Fruit fly (Drosophila melanogaster) whole organism, embryonic: ENCODE results near the gene Rpp30.

Experiments
- Awh ChIP-seq: fragments of 200-800 bp; sonication (Bioruptor generic); IDR thresholded peaks from 2 replicates; pipeline ENCODE4, ENCODE4 v1.3.6; 2022; ENCODE audit warnings: missing biosample characterization, missing genetic modification characterization
- BEAF-32 ChIP-seq: fragments of 200-800 bp; sonication (Bioruptor generic); optimal IDR thresholded peaks from 3 replicates; lab custom pipeline; 2017; ENCODE audit warnings: missing biosample characterization, missing genetic modification characterization, mild to moderate bottlenecking, moderate library complexity, missing genetic modification reagents
- CG10209 ChIP-seq: fragments of 200-800 bp; sonication (Bioruptor generic); optimal IDR thresholded peaks from 3 replicates; lab custom pipeline; 2017; ENCODE audit warnings: missing biosample characterization, mild to moderate bottlenecking, missing genetic modification characterization, missing genetic modification reagents
- CG10462 ChIP-seq: fragments of 200-800 bp; sonication (Bioruptor generic); optimal IDR thresholded peaks from 2 replicates; lab custom pipeline; 2016; ENCODE audit warnings: missing biosample characterization, missing genetic modification characterization
- CG11504 ChIP-seq: fragments of 200-800 bp; sonication (Bioruptor generic); optimal IDR thresholded peaks from 3 replicates; lab custom pipeline; 2019; ENCODE audit warnings: missing biosample characterization, mild to moderate bottlenecking, missing genetic modification characterization, moderate library complexity
- CG12659 ChIP-seq: fragments of 200-800 bp; sonication (Bioruptor generic); optimal IDR thresholded peaks from 3 replicates; lab custom pipeline; 2017; ENCODE audit warnings: mild to moderate bottlenecking, missing biosample characterization, missing genetic modification reagents, missing genetic modification characterization
- CG14710 ChIP-seq: fragments of 200-800 bp; sonication (Bioruptor generic); optimal IDR thresholded peaks from 3 replicates; lab custom pipeline; 2019; ENCODE audit warnings: missing biosample characterization, mild to moderate bottlenecking, missing genetic modification characterization, moderate library complexity
- CG15696 ChIP-seq: fragments of 200-800 bp; sonication (Bioruptor generic); optimal IDR thresholded peaks from 2 replicates; lab custom pipeline; 2019; ENCODE audit warnings: missing biosample characterization, mild to moderate bottlenecking, missing genetic modification characterization, moderate library complexity
- CG16779 ChIP-seq: fragments of 200-800 bp; sonication (Bioruptor generic); IDR thresholded peaks from 2 replicates; pipeline ENCODE4 v1.3.6; 2022; ENCODE audit warnings: missing biosample characterization, missing genetic modification characterization
- CG16815 ChIP-seq: fragments of 200-800 bp; sonication (Bioruptor generic); optimal IDR thresholded peaks from 3 replicates; lab custom pipeline; 2017; ENCODE audit warnings: missing biosample characterization, mild to moderate bottlenecking, missing genetic modification characterization
- CG31224 ChIP-seq: fragments of 200-800 bp; sonication (Bioruptor generic); IDR thresholded peaks from 2 replicates; pipeline ENCODE4 v1.3.6; 2022; ENCODE audit warnings: missing biosample characterization, missing genetic modification characterization
- CG34422 ChIP-seq: fragments of 200-800 bp; sonication (Bioruptor generic); IDR thresholded peaks from 3 replicates; pipeline ENCODE4 v1.3.6; 2022; ENCODE audit warnings: missing biosample characterization, missing genetic modification characterization
- CG3726 ChIP-seq: fragments of 200-800 bp; sonication (Bioruptor generic); IDR thresholded peaks from 3 replicates; pipeline ENCODE4, ENCODE4 v1.3.6; 2022; ENCODE audit warnings: missing biosample characterization, missing genetic modification characterization
- CG3847 ChIP-seq: fragments of 200-800 bp; sonication (Bioruptor generic); IDR thresholded peaks from 2 replicates; pipeline ENCODE4 v1.3.6; 2022; ENCODE audit warnings: missing biosample characterization, missing genetic modification characterization
- CG6854 ChIP-seq: fragments of 200-800 bp; sonication (Bioruptor generic); optimal IDR thresholded peaks from 3 replicates; lab custom pipeline; 2017; ENCODE audit warnings: missing biosample characterization, mild to moderate bottlenecking, missing genetic modification characterization
- CG9437 ChIP-seq: fragments of 200-800 bp; sonication (Bioruptor generic); optimal IDR thresholded peaks from 2 replicates; lab custom pipeline; 2018; ENCODE audit warnings: missing biosample characterization, mild to moderate bottlenecking, missing genetic modification characterization
- CoRest ChIP-seq: fragments of 200-800 bp; sonication (Bioruptor generic); optimal IDR thresholded peaks from 3 replicates; lab custom pipeline; 2018; ENCODE audit warnings: missing biosample characterization, mild to moderate bottlenecking, missing genetic modification characterization, moderate library complexity
- D ChIP-seq, 2 experiments: fragments of 200-800 bp in 1 of 2; fragments of >200 bp in 1 of 2; sonication (Bioruptor generic) in 1 of 2; optimal IDR thresholded peaks; 2 replicates in 1 of 2; 3 replicates in 1 of 2; lab custom pipeline; 2017; ENCODE audit warnings: mild to moderate bottlenecking in 1 of 2, missing biosample characterization in 1 of 2, missing genetic modification characterization in 1 of 2, missing genetic modification reagents in 1 of 2
- Dek ChIP-seq: fragments of 200-800 bp; sonication (Bioruptor generic); optimal IDR thresholded peaks from 3 replicates; lab custom pipeline; 2019; ENCODE audit warnings: missing biosample characterization, mild to moderate bottlenecking, missing genetic modification characterization, moderate library complexity
- Doc2 ChIP-seq: fragments of 200-800 bp; sonication (Bioruptor generic); IDR thresholded peaks from 2 replicates; pipeline ENCODE4 v1.3.6; 2022; ENCODE audit warnings: missing biosample characterization, missing genetic modification characterization
- Doc3 ChIP-seq: fragments of 200-800 bp; sonication (Bioruptor generic); IDR thresholded peaks from 3 replicates; pipeline ENCODE4 v1.3.6; 2022; ENCODE audit warnings: missing biosample characterization, missing genetic modification characterization; ENCODE audit not compliant: partially characterized antibody
- Fer3 ChIP-seq: fragments of 200-800 bp; sonication (Bioruptor generic); optimal IDR thresholded peaks from 2 replicates; lab custom pipeline; 2018; ENCODE audit warnings: missing biosample characterization, mild to moderate bottlenecking, missing genetic modification characterization, moderate library complexity
- Gug ChIP-seq: fragments of 200-800 bp; sonication (Bioruptor generic); IDR thresholded peaks from 4 replicates; pipeline ENCODE4 v1.3.6; 2022; ENCODE audit warnings: missing biosample characterization, missing genetic modification characterization
- HLH4C ChIP-seq: fragments of 200-800 bp; sonication (Bioruptor generic); IDR thresholded peaks from 3 replicates; pipeline ENCODE4 v1.3.6; 2022; ENCODE audit warnings: missing biosample characterization, missing genetic modification characterization; ENCODE audit not compliant: partially characterized antibody
- Nf-YA ChIP-seq: fragments of 200-800 bp; sonication (Bioruptor generic); IDR thresholded peaks from 2 replicates; pipeline ENCODE4 v1.3.6; 2022; ENCODE audit warnings: missing biosample characterization, missing genetic modification characterization
- Side ChIP-seq: fragments of 200-800 bp; sonication (Bioruptor generic); optimal IDR thresholded peaks from 2 replicates; lab custom pipeline; 2016; ENCODE audit warnings: missing biosample characterization, missing genetic modification characterization
- Six4 ChIP-seq: fragments of 200-800 bp; sonication (Bioruptor generic); optimal IDR thresholded peaks from 2 replicates; lab custom pipeline; 2016; ENCODE audit warnings: missing biosample characterization, missing genetic modification characterization
- Tbp ChIP-seq: fragments of >200 bp; optimal IDR thresholded peaks from 2 replicates; lab custom pipeline; 2018; ENCODE audit warnings: missing biosample characterization, missing genetic modification characterization
- ase ChIP-seq: fragments of 200-800 bp; sonication (Bioruptor generic); IDR thresholded peaks from 3 replicates; pipeline ENCODE4 v1.3.6; 2022; ENCODE audit warnings: missing biosample characterization, missing genetic modification characterization
- ato ChIP-seq: fragments of 200-800 bp; sonication (Bioruptor generic); IDR thresholded peaks from 2 replicates; pipeline ENCODE4 v1.3.6; 2022; ENCODE audit warnings: missing biosample characterization, missing genetic modification characterization; ENCODE audit not compliant: partially characterized antibody
- bcd ChIP-seq: fragments of 200-800 bp; sonication (Bioruptor generic); optimal IDR thresholded peaks from 2 replicates; lab custom pipeline; 2017; ENCODE audit warnings: missing biosample characterization, mild to moderate bottlenecking, missing genetic modification characterization
- dm ChIP-seq: fragments of 200-800 bp; sonication (Bioruptor generic); optimal IDR thresholded peaks from 3 replicates; lab custom pipeline; 2016; ENCODE audit warnings: missing biosample characterization, missing genetic modification characterization
- ems ChIP-seq: fragments of 200-800 bp; sonication (Bioruptor generic); optimal IDR thresholded peaks from 3 replicates; lab custom pipeline; 2016; ENCODE audit warnings: missing biosample characterization, missing genetic modification characterization
- fd102C ChIP-seq: fragments of 200-800 bp; sonication (Bioruptor generic); optimal IDR thresholded peaks from 2 replicates; lab custom pipeline; 2018; ENCODE audit warnings: missing biosample characterization, mild to moderate bottlenecking, missing genetic modification characterization, moderate library complexity
- fru ChIP-seq: fragments of >200 bp; optimal IDR thresholded peaks from 2 replicates; lab custom pipeline; 2017
- jumu ChIP-seq: fragments of 200-800 bp; sonication (Bioruptor generic); optimal IDR thresholded peaks from 3 replicates; lab custom pipeline; 2016; ENCODE audit warnings: missing biosample characterization, missing genetic modification characterization
- knrl ChIP-seq: fragments of 200-800 bp; sonication (Bioruptor generic); IDR thresholded peaks from 3 replicates; pipeline ENCODE4 v1.3.6; 2022; ENCODE audit warnings: missing biosample characterization, missing genetic modification characterization; ENCODE audit not compliant: partially characterized antibody
- maf-S ChIP-seq: fragments of 200-800 bp; sonication (Bioruptor generic); optimal IDR thresholded peaks from 2 replicates; lab custom pipeline; 2016; ENCODE audit warnings: missing biosample characterization, missing genetic modification characterization
- nmo ChIP-seq: fragments of 200-800 bp; sonication (Bioruptor generic); optimal IDR thresholded peaks from 2 replicates; lab custom pipeline; 2018; ENCODE audit warnings: missing biosample characterization, mild to moderate bottlenecking, missing genetic modification characterization, moderate library complexity
- nom ChIP-seq: fragments of 200-800 bp; sonication (Bioruptor generic); optimal IDR thresholded peaks from 2 replicates; lab custom pipeline; 2017; ENCODE audit warnings: missing biosample characterization, missing genetic modification characterization, mild to moderate bottlenecking, moderate library complexity, missing genetic modification reagents
- psq ChIP-seq: fragments of 200-800 bp; sonication (Bioruptor generic); optimal IDR thresholded peaks from 2 replicates; lab custom pipeline; 2017; ENCODE audit warnings: missing biosample characterization, missing genetic modification characterization
- scrt ChIP-seq: fragments of 200-800 bp; sonication (Bioruptor generic); optimal IDR thresholded peaks from 2 replicates; lab custom pipeline; 2018; ENCODE audit warnings: missing biosample characterization, mild to moderate bottlenecking, missing genetic modification characterization, moderate library complexity
- seq ChIP-seq: fragments of 200-800 bp; sonication (Bioruptor generic); IDR thresholded peaks from 2 replicates; pipeline ENCODE4 v1.3.6; 2022; ENCODE audit warnings: missing biosample characterization, missing genetic modification characterization
- slou ChIP-seq: fragments of 200-800 bp; sonication (Bioruptor generic); optimal IDR thresholded peaks from 3 replicates; lab custom pipeline; 2016; ENCODE audit warnings: missing biosample characterization, missing genetic modification characterization
- sr ChIP-seq: fragments of 200-800 bp; sonication (Bioruptor generic); IDR thresholded peaks from 3 replicates; pipeline ENCODE4 v1.3.6; 2022; ENCODE audit warnings: missing biosample characterization, missing genetic modification characterization
- sug ChIP-seq: fragments of 200-800 bp; optimal IDR thresholded peaks from 2 replicates; lab custom pipeline; 2019; ENCODE audit warnings: missing biosample characterization, mild to moderate bottlenecking, missing genetic modification characterization, moderate library complexity
- tll ChIP-seq, 2 experiments: fragments of 200-800 bp in 1 of 2; fragments of >200 bp in 1 of 2; sonication (Bioruptor generic) in 1 of 2; optimal IDR thresholded peaks; 2 replicates each; lab custom pipeline; 2017 to 2019; ENCODE audit warnings: missing biosample characterization in 2 of 2, missing genetic modification characterization in 2 of 2, mild to moderate bottlenecking in 1 of 2, moderate library complexity in 1 of 2
- ttk ChIP-seq: fragments of 200-800 bp; sonication (Bioruptor generic); IDR thresholded peaks from 2 replicates; pipeline ENCODE4 v2.1.2; 2022; ENCODE audit warnings: missing biosample characterization, missing genetic modification characterization
- vnd ChIP-seq: fragments of 200-800 bp; sonication (Bioruptor generic); IDR thresholded peaks from 3 replicates; pipeline ENCODE4 v1.3.6; 2022; ENCODE audit warnings: missing biosample characterization, missing genetic modification characterization; ENCODE audit not compliant: partially characterized antibody
- yki ChIP-seq: fragments of >200 bp; optimal IDR thresholded peaks from 3 replicates; lab custom pipeline; 2018
- z ChIP-seq: fragments of 200-800 bp; sonication (Bioruptor generic); IDR thresholded peaks from 3 replicates; pipeline ENCODE4 v1.3.6; 2022; ENCODE audit warnings: missing biosample characterization, missing genetic modification characterization

Gene Rpp30

DNA sequence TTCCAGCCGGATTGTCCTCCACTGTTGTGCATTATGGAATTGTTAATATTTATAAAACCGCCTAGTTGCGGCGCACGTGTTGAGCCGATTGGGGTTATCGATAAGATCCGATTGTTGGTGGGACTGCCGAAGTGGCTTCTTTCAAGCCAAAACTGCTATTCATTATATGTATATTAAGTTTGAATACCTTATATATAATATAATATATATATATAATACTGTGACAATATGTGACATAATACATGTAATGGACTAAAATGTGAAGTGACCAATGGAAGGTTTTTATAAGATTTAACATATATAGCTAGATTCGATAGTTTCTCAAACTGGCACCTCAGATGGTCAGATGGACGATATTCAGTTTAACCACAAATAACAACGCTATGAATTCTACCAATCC lies 21.4 kb upstream of the Rpp30 start, which contains the start of the genes mbm and CG11555 (continued):
- TF ChIP-seq CG12659 (GFP tag; lab: Kevin White, UChicago): peak; percentile 45
- TF ChIP-seq CG3847 (GFP tag; lab: Robert Waterston, UW): no peak
- peak; percentile 50 for TF ChIP-seq HLH4C (GFP tag; lab: Robert Waterston, UW)
- TF ChIP-seq nom (GFP tag; lab: Kevin White, UChicago): no peak
- no peak for TF ChIP-seq Tbp (GFP tag; lab: Kevin White, UChicago)
- TF ChIP-seq CG10209 (GFP tag; lab: Kevin White, UChicago): no peak
- TF ChIP-seq Doc2: no peak
- TF ChIP-seq nmo (GFP tag; lab: Kevin White, UChicago): peak; percentile 42
- no peak for TF ChIP-seq CG9437 (GFP tag; lab: Kevin White, UChicago)
- no peak for TF ChIP-seq CG3726 (GFP tag; lab: Robert Waterston, UW)
- no peak for TF ChIP-seq maf-S (GFP tag; lab: Kevin White, UChicago)
- no peak for TF ChIP-seq CG6854 (GFP tag; lab: Kevin White, UChicago)
- TF ChIP-seq jumu (GFP tag; lab: Kevin White, UChicago): no peak
- peak; percentile 60 for TF ChIP-seq CoRest (tag; lab: Kevin White, UChicago)
- no peak for TF ChIP-seq tll (GFP tag; optimal IDR thresholded peaks at IDR 0.05; lab: Kevin White, UChicago)
- TF ChIP-seq yki (lab: Kevin White, UChicago): no peak
- TF ChIP-seq CG11504 (tag; lab: Kevin White, UChicago): peak; percentile 49
- TF ChIP-seq Nf-YA: no peak
- no peak for TF ChIP-seq fru (lab: Kevin White, UChicago)
- no peak for TF ChIP-seq Gug (GFP tag; lab: Robert Waterston, UW)
- TF ChIP-seq CG16779 (GFP tag; lab: Robert Waterston, UW): no peak
- TF ChIP-seq CG14710 (tag; lab: Kevin White, UChicago): peak; percentile 55
- TF ChIP-seq CG10462: no peak
- peak; percentile 61 for TF ChIP-seq Doc3 (GFP tag; lab: Robert Waterston, UW)
- no peak for TF ChIP-seq vnd
- no peak for TF ChIP-seq CG16815 (GFP tag; lab: Kevin White, UChicago)
- TF ChIP-seq scrt (GFP tag; lab: Kevin White, UChicago): peak; percentile 64
- TF ChIP-seq CG31224 (GFP tag; lab: Robert Waterston, UW): 0 out of 2 replicates have a peak, but pooled peaks have one; percentile 15
- peak; percentile 84 for TF ChIP-seq dm (GFP tag; lab: Kevin White, UChicago)
- no peak for TF ChIP-seq D (optimal IDR thresholded peaks at IDR 0.05; lab: Kevin White, UChicago)
- TF ChIP-seq D (GFP tag; optimal IDR thresholded peaks at IDR 0.05; lab: Kevin White, UChicago): no peak
- peak; percentile 1 for TF ChIP-seq CG15696
- no peak for TF ChIP-seq bcd (GFP tag; lab: Kevin White, UChicago)
- no peak for TF ChIP-seq Dek (tag; lab: Kevin White, UChicago)
- peak; percentile 21; the same call in 1 of the 3 replicates for TF ChIP-seq CG34422 (GFP tag; lab: Robert Waterston, UW)
- TF ChIP-seq Six4: no peak
- TF ChIP-seq ttk (GFP tag; lab: Robert Waterston, UW): no peak
- no peak for TF ChIP-seq sr (GFP tag; lab: Robert Waterston, UW)
- TF ChIP-seq knrl (GFP tag; lab: Robert Waterston, UW): no peak; the same call in 2 of the 3 replicates
- TF ChIP-seq ems: no peak
- TF ChIP-seq seq (GFP tag; lab: Robert Waterston, UW): no peak
- TF ChIP-seq ato (GFP tag; lab: Robert Waterston, UW): no peak
- TF ChIP-seq ase (GFP tag; lab: Robert Waterston, UW): no peak
- no peak for TF ChIP-seq Awh (GFP tag; lab: Robert Waterston, UW)
- TF ChIP-seq sug: peak; percentile 57
- peak; percentile 58 for TF ChIP-seq BEAF-32 (GFP tag; lab: Kevin White, UChicago)
- TF ChIP-seq fd102C: no peak
- no peak for TF ChIP-seq slou (GFP tag; lab: Kevin White, UChicago)
- no peak for TF ChIP-seq z (GFP tag; lab: Robert Waterston, UW)
- peak; percentile 25 for TF ChIP-seq Fer3 (tag; lab: Kevin White, UChicago)
- no peak for TF ChIP-seq psq
- no peak for TF ChIP-seq Side (GFP tag; lab: Kevin White, UChicago)
